Worm (Caenorhabditis elegans) whole organism, early embryonic: ENCODE measurements around the gene fbxb-82.

ENCODE experiments used
- B0310.2 ChIP-seq: sonication (generic microtip); optimal IDR thresholded peaks from 2 replicates; lab custom pipeline; 2016; ENCODE audit warnings: mild to moderate bottlenecking, missing genetic modification characterization, missing compliant biosample characterization
- ama-1 ChIP-seq: fragments of 150-350 bp; optimal IDR thresholded peaks from 2 replicates; lab custom pipeline; 2014
- flt-1 ChIP-seq: fragments of 200-800 bp; sonication (Bioruptor generic); IDR thresholded peaks from 2 replicates; pipeline ENCODE4 v1.3.6; 2022; ENCODE audit warnings: missing genetic modification characterization, missing compliant biosample characterization
- hmbx-1 ChIP-seq: sonication (generic microtip); optimal IDR thresholded peaks from 2 replicates; lab custom pipeline; 2016; ENCODE audit warnings: mild to moderate bottlenecking, missing genetic modification characterization, missing compliant biosample characterization
- hmg-4 ChIP-seq: fragments of 200-800 bp; sonication (Bioruptor generic); optimal IDR thresholded peaks from 2 replicates; lab custom pipeline; 2018; ENCODE audit warnings: mild to moderate bottlenecking, missing genetic modification characterization, missing compliant biosample characterization
- scrt-1 ChIP-seq: fragments of 200-800 bp; sonication (Bioruptor generic); IDR thresholded peaks from 2 replicates; pipeline ENCODE4 v1.3.6; 2022; ENCODE audit warnings: missing genetic modification characterization, missing compliant biosample characterization
- sea-1 ChIP-seq: fragments of 200-800 bp; sonication (Bioruptor generic); conservative IDR thresholded peaks from 2 replicates; pipeline ENCODE4 v1.3.6; 2022; ENCODE audit warnings: missing genetic modification characterization, missing compliant biosample characterization
- tbx-37 ChIP-seq: fragments of 200-800 bp; sonication (Bioruptor generic); conservative IDR thresholded peaks from 2 replicates; pipeline ENCODE4 v1.3.6; 2022; ENCODE audit warnings: missing genetic modification reagents, missing genetic modification characterization, missing compliant biosample characterization

ce11 chrIII:149132-149531 lies 6.1 kb upstream of the fbxb-82 start:
- TF ChIP-seq ama-1 (no peak), tbx-37 (GFP tag; lab: Robert Waterston, UW) (no peak), B0310.2 (tag; lab: Kevin White, UChicago) (no peak), hmg-4 (no peak), flt-1 (no peak), hmbx-1 (tag; lab: Kevin White, UChicago) (no peak), sea-1 (GFP tag; lab: Robert Waterston, UW) (no peak), scrt-1 (GFP tag; lab: Robert Waterston, UW) (no peak)
